Worm (Caenorhabditis elegans): ENCODE data around the gene F19B10.4.

Gene F19B10.4

DNA sequence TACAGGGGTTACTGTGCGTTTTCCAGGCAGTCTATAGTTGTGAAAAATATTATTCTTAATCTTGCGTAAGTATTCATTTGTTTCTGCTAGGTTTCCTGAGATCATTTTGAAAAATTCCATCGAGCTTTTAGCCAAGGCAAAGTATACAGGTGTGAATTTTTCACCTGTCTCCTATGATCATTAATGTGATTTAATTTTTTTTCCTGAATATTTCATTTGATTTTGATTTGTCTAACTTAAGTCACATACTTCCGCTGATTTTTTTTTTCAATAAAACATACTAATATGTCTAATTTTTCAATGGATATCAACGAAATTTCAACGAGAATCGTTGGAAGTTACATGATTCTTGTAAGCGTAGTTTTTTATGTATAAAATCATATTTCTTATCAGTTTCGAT, 45.4 kb downstream of the F19B10.4 start, which contains the start of gene srx-108:
Gene srx-108 (plus strand): TSS at position 301 of the 400 bp plus-strand sequence.
- TF ChIP-seq nhr-76 (tag; optimal IDR thresholded peaks at IDR 0.05) (no peak), elt-1 (tag; optimal IDR thresholded peaks at IDR 0.05; ENCODE audit: borderline replicate concordance, insufficient read depth) (no peak), ceh-43 (GFP tag; optimal IDR thresholded peaks at IDR 0.05) (no peak), unc-39 (tag; optimal IDR thresholded peaks at IDR 0.05) (no peak), unc-120 (tag; optimal IDR thresholded peaks at IDR 0.05; ENCODE audit: poor library complexity, severe bottlenecking) (no peak), elt-3 (tag; optimal IDR thresholded peaks at IDR 0.05) (no peak), nhr-12 (tag; optimal IDR thresholded peaks at IDR 0.05) (no peak), snpc-4 (tag; optimal IDR thresholded peaks at IDR 0.05) (no peak), nhr-2 (tag; optimal IDR thresholded peaks at IDR 0.05) (no peak), pha-4 (tag; optimal IDR thresholded peaks at IDR 0.05) (no peak), sptf-1 (tag; optimal IDR thresholded peaks at IDR 0.05) (no peak), zip-8 (tag; optimal IDR thresholded peaks at IDR 0.05) (no peak), cnd-1 (tag; optimal IDR thresholded peaks at IDR 0.05) (no peak), nhr-28 (tag; optimal IDR thresholded peaks at IDR 0.05) (no peak)

DNA sequence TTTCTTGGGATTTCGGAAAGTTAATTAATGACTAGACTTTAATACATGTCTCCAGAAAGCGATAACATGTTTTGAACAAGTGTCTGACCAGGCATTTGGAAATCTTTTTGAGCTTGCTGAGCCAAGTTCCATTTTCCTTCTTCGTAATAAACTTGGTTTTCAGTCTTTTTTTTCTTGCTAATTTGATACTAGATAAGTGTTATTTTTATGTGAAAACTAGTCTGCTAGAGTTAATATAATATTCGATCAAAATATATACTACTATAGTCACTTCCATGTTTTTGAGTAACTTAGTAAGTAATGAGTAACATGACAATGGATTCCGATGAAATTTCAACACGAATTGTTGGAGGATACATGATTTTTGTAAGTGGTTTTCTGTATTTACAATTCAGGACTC, 49.4 kb downstream of the F19B10.4 start, which contains the start of gene srx-110:
Gene srx-110 (plus strand): TSS at position 301 of the 400 bp plus-strand sequence.
- TF ChIP-seq sem-2 (GFP tag; optimal IDR thresholded peaks at IDR 0.05): no peak
- no peak for TF ChIP-seq mab-5 (tag; optimal IDR thresholded peaks at IDR 0.05)
- TF ChIP-seq pha-4 (tag; optimal IDR thresholded peaks at IDR 0.05): no peak
- TF ChIP-seq nhr-76 (tag; optimal IDR thresholded peaks at IDR 0.05): no peak
- no peak for TF ChIP-seq nhr-2 (tag; optimal IDR thresholded peaks at IDR 0.05)
- no peak for TF ChIP-seq ztf-11 (tag; optimal IDR thresholded peaks at IDR 0.05)
- TF ChIP-seq ham-2 (GFP tag; optimal IDR thresholded peaks at IDR 0.05): no peak
- no peak for TF ChIP-seq mep-1 (tag; optimal IDR thresholded peaks at IDR 0.05)

DNA sequence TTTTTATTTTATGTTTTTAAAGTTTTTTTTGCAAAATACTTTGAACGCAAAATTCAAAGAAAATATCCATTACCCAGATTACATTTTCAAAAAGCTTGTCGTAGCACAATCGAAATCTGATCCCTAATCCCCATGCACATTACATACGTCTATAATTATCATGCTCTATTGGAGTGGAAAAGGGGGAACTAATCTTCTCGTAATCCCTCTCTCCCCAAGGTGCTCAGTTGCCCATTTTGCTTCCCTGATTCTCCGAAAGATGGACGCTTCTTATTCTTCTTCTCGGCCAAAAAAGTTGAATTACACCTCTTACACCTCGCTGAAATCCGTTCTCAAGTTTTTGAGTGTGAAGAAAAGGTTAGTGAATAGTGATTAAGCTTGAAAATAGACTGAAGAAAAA, 51.2 kb downstream of the F19B10.4 start, which contains the start of gene fbxc-53:
Gene fbxc-53 (plus strand): TSS at position 245 of the 400 bp plus-strand sequence.
- TF ChIP-seq ham-2 (GFP tag; optimal IDR thresholded peaks at IDR 0.05) (no peak), cnd-1 (tag; optimal IDR thresholded peaks at IDR 0.05) (no peak), flh-1 (GFP tag; optimal IDR thresholded peaks at IDR 0.05) (no peak), M03D4.4 (tag; optimal IDR thresholded peaks at IDR 0.05) (no peak), ceh-43 (GFP tag; optimal IDR thresholded peaks at IDR 0.05) (no peak), nhr-12 (tag; optimal IDR thresholded peaks at IDR 0.05) (no peak), drap-1 (GFP tag; optimal IDR thresholded peaks at IDR 0.05) (no peak), mls-2 (tag; optimal IDR thresholded peaks at IDR 0.05) (no peak), unc-62 (GFP tag; optimal IDR thresholded peaks at IDR 0.05) (no peak), unc-39 (tag; optimal IDR thresholded peaks at IDR 0.05) (no peak), nhr-28 (tag; optimal IDR thresholded peaks at IDR 0.05) (no peak), sptf-1 (tag; optimal IDR thresholded peaks at IDR 0.05) (no peak), nhr-2 (tag; optimal IDR thresholded peaks at IDR 0.05) (no peak), ztf-11 (tag; optimal IDR thresholded peaks at IDR 0.05) (no peak), zip-8 (tag; optimal IDR thresholded peaks at IDR 0.05) (no peak), mab-5 (tag; optimal IDR thresholded peaks at IDR 0.05) (no peak), lin-32 (GFP tag; optimal IDR thresholded peaks at IDR 0.05) (no peak), ceh-39 (tag; optimal IDR thresholded peaks at IDR 0.05) (no peak), nhr-76 (tag; optimal IDR thresholded peaks at IDR 0.05) (no peak)

Measured in whole organism, mixed stage, embryonic.